Fruit fly (Drosophila melanogaster) whole organism, prepupa: Measurements from ENCODE around the gene CheA84a.
A peak's percentile ranks its signal among the peaks of the same experiment; 100 is the strongest.

Source experiments
- Blimp-1 ChIP-seq: fragments of 200-800 bp; sonication (Bioruptor generic); optimal IDR thresholded peaks from 3 replicates; lab custom pipeline; 2017; ENCODE audit warnings: missing biosample characterization, missing genetic modification characterization, mild to moderate bottlenecking, moderate library complexity, missing genetic modification reagents
- CG10631 ChIP-seq: fragments of 200-800 bp; sonication (Bioruptor generic); optimal IDR thresholded peaks from 2 replicates; lab custom pipeline; 2016; ENCODE audit warnings: missing biosample characterization, missing genetic modification characterization
- CG10669 ChIP-seq: fragments of 200-800 bp; sonication (Bioruptor generic); optimal IDR thresholded peaks from 3 replicates; lab custom pipeline; 2018; ENCODE audit warnings: missing biosample characterization, mild to moderate bottlenecking, missing genetic modification characterization, moderate library complexity
- CG11762 ChIP-seq: fragments of 200-800 bp; sonication (Bioruptor generic); optimal IDR thresholded peaks from 3 replicates; lab custom pipeline; 2016; ENCODE audit warnings: missing biosample characterization, missing genetic modification characterization; ENCODE audit not compliant: insufficient read depth
- CG11902 ChIP-seq: fragments of 200-800 bp; sonication (Bioruptor generic); optimal IDR thresholded peaks from 3 replicates; lab custom pipeline; 2016; ENCODE audit warnings: missing biosample characterization, missing genetic modification characterization
- CG16779 ChIP-seq: fragments of 200-800 bp; sonication (Bioruptor generic); optimal IDR thresholded peaks from 3 replicates; lab custom pipeline; 2017; ENCODE audit warnings: missing biosample characterization, mild to moderate bottlenecking, missing genetic modification characterization
- CG34406 ChIP-seq: fragments of 200-800 bp; sonication (Bioruptor generic); optimal IDR thresholded peaks from 3 replicates; lab custom pipeline; 2016; ENCODE audit warnings: missing biosample characterization, missing genetic modification characterization
- CG4318 ChIP-seq: fragments of 200-800 bp; sonication (Bioruptor generic); optimal IDR thresholded peaks from 3 replicates; lab custom pipeline; 2017; ENCODE audit warnings: missing biosample characterization, mild to moderate bottlenecking, missing genetic modification characterization
- CG6163 ChIP-seq: fragments of 200-800 bp; sonication (Bioruptor generic); IDR thresholded peaks from 3 replicates; pipeline ENCODE4 v1.3.6; 2022; ENCODE audit warnings: missing biosample characterization, missing genetic modification characterization
- CG6276 ChIP-seq: fragments of 200-800 bp; sonication (Bioruptor generic); optimal IDR thresholded peaks from 2 replicates; lab custom pipeline; 2017; ENCODE audit warnings: missing biosample characterization, mild to moderate bottlenecking, missing genetic modification characterization
- CG6792 ChIP-seq: fragments of 200-800 bp; sonication (Bioruptor generic); optimal IDR thresholded peaks from 3 replicates; lab custom pipeline; 2016; ENCODE audit warnings: missing biosample characterization, missing genetic modification characterization
- CG6808 ChIP-seq: fragments of 200-800 bp; sonication (Bioruptor generic); optimal IDR thresholded peaks from 3 replicates; lab custom pipeline; 2017; ENCODE audit warnings: missing biosample characterization, missing genetic modification characterization, mild to moderate bottlenecking, moderate library complexity, missing genetic modification reagents
- CG8319 ChIP-seq: fragments of 200-800 bp; sonication (Bioruptor generic); optimal IDR thresholded peaks from 3 replicates; lab custom pipeline; 2016; ENCODE audit warnings: missing biosample characterization, missing genetic modification characterization
- CG9139 ChIP-seq: fragments of 200-800 bp; sonication (Bioruptor generic); optimal IDR thresholded peaks from 3 replicates; lab custom pipeline; 2017; ENCODE audit warnings: missing biosample characterization, mild to moderate bottlenecking, missing genetic modification characterization
- Eip78C ChIP-seq: fragments of 200-800 bp; sonication (Bioruptor generic); peaks from one replicate; lab custom pipeline; 2016; ENCODE audit warnings: missing biosample characterization, missing genetic modification characterization
- Ets96B ChIP-seq: fragments of 200-800 bp; optimal IDR thresholded peaks from 2 replicates; lab custom pipeline; 2019; ENCODE audit warnings: missing biosample characterization, mild to moderate bottlenecking, missing genetic modification characterization, moderate library complexity
- Hr39 ChIP-seq: fragments of 200-800 bp; sonication (Bioruptor generic); optimal IDR thresholded peaks from 2 replicates; lab custom pipeline; 2016; ENCODE audit warnings: missing biosample characterization, missing genetic modification characterization
- Hr4 ChIP-seq: fragments of 200-800 bp; sonication (Bioruptor generic); optimal IDR thresholded peaks from 3 replicates; lab custom pipeline; 2016; ENCODE audit warnings: missing biosample characterization, missing genetic modification characterization
- Lpt ChIP-seq: fragments of 200-800 bp; sonication (Bioruptor generic); optimal IDR thresholded peaks from 3 replicates; lab custom pipeline; 2016; ENCODE audit warnings: missing biosample characterization, missing genetic modification characterization
- Met ChIP-seq: fragments of 200-800 bp; sonication (Bioruptor generic); optimal IDR thresholded peaks from 3 replicates; lab custom pipeline; 2016; ENCODE audit warnings: missing biosample characterization, missing genetic modification characterization
- OdsH ChIP-seq: fragments of 200-800 bp; sonication (Bioruptor generic); optimal IDR thresholded peaks from 3 replicates; lab custom pipeline; 2016; ENCODE audit warnings: missing biosample characterization, missing genetic modification characterization
- Smox ChIP-seq: fragments of 200-800 bp; sonication (Bioruptor generic); optimal IDR thresholded peaks from 3 replicates; lab custom pipeline; 2016; ENCODE audit warnings: missing biosample characterization, missing genetic modification characterization
- Sox102F ChIP-seq: fragments of 200-800 bp; sonication (Bioruptor generic); optimal IDR thresholded peaks from 2 replicates; lab custom pipeline; 2016; ENCODE audit warnings: missing biosample characterization, mild to moderate bottlenecking, missing genetic modification characterization
- acj6 ChIP-seq: fragments of 200-800 bp; sonication (Bioruptor generic); optimal IDR thresholded peaks from 3 replicates; lab custom pipeline; 2016; ENCODE audit warnings: missing biosample characterization, missing genetic modification characterization
- cyc ChIP-seq: fragments of 200-800 bp; sonication (Bioruptor generic); optimal IDR thresholded peaks from 3 replicates; lab custom pipeline; 2016; ENCODE audit warnings: missing biosample characterization, missing genetic modification characterization
- dsx ChIP-seq: fragments of 200-800 bp; optimal IDR thresholded peaks from 3 replicates; lab custom pipeline; 2019; ENCODE audit warnings: missing biosample characterization, mild to moderate bottlenecking, missing genetic modification characterization, moderate library complexity; ENCODE audit not compliant: poor library complexity, severe bottlenecking
- esn ChIP-seq: fragments of 200-800 bp; sonication (Bioruptor generic); optimal IDR thresholded peaks from 2 replicates; lab custom pipeline; 2016; ENCODE audit warnings: missing biosample characterization, mild to moderate bottlenecking, missing genetic modification characterization, moderate library complexity
- fd59A ChIP-seq: fragments of 200-800 bp; sonication (Bioruptor generic); optimal IDR thresholded peaks from 2 replicates; lab custom pipeline; 2017; ENCODE audit warnings: missing biosample characterization, mild to moderate bottlenecking, missing genetic modification characterization, missing genetic modification reagents
- fd85E ChIP-seq: fragments of 200-800 bp; sonication (Bioruptor generic); optimal IDR thresholded peaks from 3 replicates; lab custom pipeline; 2016; ENCODE audit warnings: missing biosample characterization, missing genetic modification characterization
- fkh ChIP-seq: fragments of 200-800 bp; sonication (Bioruptor generic); optimal IDR thresholded peaks from 3 replicates; lab custom pipeline; 2017; ENCODE audit warnings: missing biosample characterization, mild to moderate bottlenecking, missing genetic modification characterization, moderate library complexity
- lz ChIP-seq: fragments of 200-800 bp; sonication (Bioruptor generic); optimal IDR thresholded peaks from 3 replicates; lab custom pipeline; 2016; ENCODE audit warnings: missing biosample characterization, missing genetic modification characterization
- salr ChIP-seq, 2 experiments: fragments of 200-800 bp; sonication (Bioruptor generic); optimal IDR thresholded peaks; 3 replicates each; lab custom pipeline; 2016 to 2018; ENCODE audit warnings: missing biosample characterization in 2 of 2, missing genetic modification characterization in 2 of 2, mild to moderate bottlenecking in 1 of 2
- spab ChIP-seq: fragments of 200-800 bp; sonication (Bioruptor generic); optimal IDR thresholded peaks from 2 replicates; lab custom pipeline; 2017; ENCODE audit warnings: missing biosample characterization, mild to moderate bottlenecking, missing genetic modification characterization, missing genetic modification reagents
- ss ChIP-seq, 2 experiments: fragments of 200-800 bp; sonication (Bioruptor generic); optimal IDR thresholded peaks; 2 replicates in 1 of 2; 3 replicates in 1 of 2; lab custom pipeline; 2017 to 2018; ENCODE audit warnings: mild to moderate bottlenecking in 2 of 2, missing biosample characterization in 2 of 2, missing genetic modification characterization in 2 of 2, moderate library complexity in 1 of 2
- topi ChIP-seq: fragments of 200-800 bp; sonication (Bioruptor generic); optimal IDR thresholded peaks from 3 replicates; lab custom pipeline; 2016; ENCODE audit warnings: missing biosample characterization, missing genetic modification characterization

The CheA84a gene

DNA sequence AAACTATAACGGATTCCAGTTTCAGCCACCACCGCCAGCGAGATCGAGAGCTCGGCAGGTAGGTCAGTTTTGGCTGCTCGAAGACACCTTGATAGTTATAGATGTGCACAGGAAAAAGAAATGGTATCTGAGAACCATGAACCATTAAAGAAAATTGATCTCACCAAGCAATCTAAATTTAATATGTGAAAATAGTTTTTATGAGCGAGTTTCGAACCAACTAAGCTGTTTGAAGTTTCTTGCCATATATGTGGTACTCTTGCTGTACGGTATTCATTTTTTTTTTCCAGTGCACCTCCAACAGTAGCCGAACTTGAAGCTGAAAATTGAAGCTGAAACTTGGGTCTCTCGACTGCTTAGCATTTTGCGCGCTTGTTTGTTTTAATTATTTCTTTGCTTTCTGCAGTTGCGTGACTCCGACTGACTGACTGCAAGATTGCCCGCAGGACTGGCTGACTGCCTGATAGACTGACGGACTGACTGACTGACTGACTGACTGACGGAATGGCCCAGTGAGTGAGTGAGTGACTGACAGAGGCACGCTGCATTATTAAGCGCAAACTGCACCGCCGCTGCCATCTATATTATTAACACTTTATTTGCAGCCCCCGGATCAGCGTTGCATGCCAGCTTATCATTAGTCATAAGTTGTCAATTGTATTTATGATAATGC, 33.0 kb downstream of the CheA84a start (continued):
- TF ChIP-seq CG11902 (GFP tag; lab: Kevin White, UChicago) (peak; percentile 13), fd85E (GFP tag; lab: Kevin White, UChicago) (no peak), Met (GFP tag; lab: Kevin White, UChicago) (no peak), esn (GFP tag; lab: Kevin White, UChicago) (peak; percentile 4), cyc (GFP tag; lab: Kevin White, UChicago) (no peak), CG9139 (no peak), Lpt (GFP tag; lab: Kevin White, UChicago) (peak; percentile 43), CG6792 (peak; percentile 40), Blimp-1 (GFP tag; lab: Kevin White, UChicago) (no peak), CG4318 (GFP tag; lab: Kevin White, UChicago) (peak; percentile 67), Eip78C (GFP tag; lab: Kevin White, UChicago) (peak; percentile 91), CG34406 (GFP tag; lab: Kevin White, UChicago) (peak; percentile 25), fkh (no peak), fd59A (GFP tag; lab: Kevin White, UChicago) (peak; percentile 7), OdsH (GFP tag; lab: Kevin White, UChicago) (peak; percentile 53), CG6808 (GFP tag; lab: Kevin White, UChicago) (no peak), topi (GFP tag; lab: Kevin White, UChicago) (peak; percentile 17), CG8319 (peak; percentile 6), Hr39 (GFP tag; lab: Kevin White, UChicago) (no peak), CG11762 (GFP tag; lab: Kevin White, UChicago) (peak; percentile 48), Smox (GFP tag; lab: Kevin White, UChicago) (no peak), CG6163 (GFP tag; lab: Robert Waterston, UW) (peak; percentile 40; the same call in 1 of the 3 replicates), lz (GFP tag; lab: Kevin White, UChicago) (peak; percentile 2), acj6 (GFP tag; lab: Kevin White, UChicago) (peak; percentile 41), CG16779 (tag; lab: Kevin White, UChicago) (no peak), CG10631 (peak; percentile 23), CG6276 (GFP tag; lab: Kevin White, UChicago) (peak; percentile 70), Hr4 (GFP tag; lab: Kevin White, UChicago) (peak; percentile 78), salr (GFP tag; optimal IDR thresholded peaks at IDR 0.05; lab: Kevin White, UChicago) (no peak)

DNA sequence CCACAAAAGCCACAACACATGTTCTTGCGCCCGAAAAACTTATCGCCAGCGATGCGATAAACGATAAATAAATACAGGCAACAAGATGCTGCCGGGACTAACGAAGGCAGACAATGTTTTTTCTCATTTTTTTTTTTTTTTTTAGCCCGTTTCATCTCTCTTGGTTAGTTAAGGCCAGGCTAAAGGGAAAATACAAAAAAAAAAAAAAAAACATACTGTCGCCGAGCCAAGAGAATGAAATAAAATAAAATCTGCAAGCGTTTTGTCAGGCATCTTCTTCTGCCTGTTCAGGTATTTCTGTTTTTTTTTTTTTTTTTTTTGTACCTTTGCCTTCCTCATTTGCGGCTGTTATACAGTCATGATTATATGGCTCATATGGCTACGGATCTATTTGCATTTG, 39.8 kb downstream of the CheA84a start:
- TF ChIP-seq Met (GFP tag; lab: Kevin White, UChicago) (no peak), CG9139 (peak; percentile 9), spab (GFP tag; lab: Kevin White, UChicago) (peak; percentile 38), CG6808 (GFP tag; lab: Kevin White, UChicago) (peak; percentile 59), Ets96B (tag; lab: Kevin White, UChicago) (peak; percentile 32), Sox102F (GFP tag; lab: Kevin White, UChicago) (peak; percentile 1), Hr39 (GFP tag; lab: Kevin White, UChicago) (no peak), dsx (peak; percentile 17), ss (GFP tag; optimal IDR thresholded peaks at IDR 0.05; lab: Kevin White, UChicago) (peak; percentile 4 to 43), CG10669 (peak; percentile 14)
